Worm (Caenorhabditis elegans) whole organism, L4 larva: Measurements from ENCODE around the gene C18E9.5.
A peak's percentile ranks its signal among the peaks of the same experiment; 100 is the strongest.

ENCODE experiments used
- D1046.2 ChIP-seq: fragments of 200-800 bp; sonication (Bioruptor generic); IDR thresholded peaks from 2 replicates; pipeline ENCODE4 v1.3.6; 2022; ENCODE audit warnings: missing genetic modification characterization, missing compliant biosample characterization
- F26F4.8 ChIP-seq: fragments of 200-800 bp; sonication (Bioruptor generic); conservative IDR thresholded peaks from 2 replicates; pipeline ENCODE4 v1.3.6; 2022; ENCODE audit warnings: missing genetic modification characterization, missing compliant biosample characterization
- F37D6.2 ChIP-seq: sonication (generic microtip); optimal IDR thresholded peaks from 2 replicates; lab custom pipeline; 2016; ENCODE audit warnings: mild to moderate bottlenecking, missing genetic modification characterization, missing compliant biosample characterization
- F49E8.2 ChIP-seq: sonication (generic microtip); optimal IDR thresholded peaks from 2 replicates; lab custom pipeline; 2016; ENCODE audit warnings: missing compliant biosample characterization, mild to moderate bottlenecking, missing genetic modification characterization, borderline replicate concordance
- R02D3.7 ChIP-seq: fragments of 150-350 bp; sonication (generic microtip); optimal IDR thresholded peaks from 3 replicates; lab custom pipeline; 2014; ENCODE audit warnings: missing biosample characterization, missing genetic modification characterization
- T20F7.1 ChIP-seq: fragments of 200-800 bp; sonication (Bioruptor generic); optimal IDR thresholded peaks from 2 replicates; lab custom pipeline; 2018; ENCODE audit warnings: mild to moderate bottlenecking, missing genetic modification characterization, missing compliant biosample characterization
- Y105C5A.15 ChIP-seq: fragments of 200-800 bp; sonication (Bioruptor generic); IDR thresholded peaks from 2 replicates; pipeline ENCODE4 v1.3.6; 2022; ENCODE audit warnings: missing genetic modification characterization, missing compliant biosample characterization
- Y75B8A.6 ChIP-seq: fragments of 200-800 bp; sonication (Bioruptor generic); IDR thresholded peaks from 2 replicates; pipeline ENCODE4 v1.3.6; 2022; ENCODE audit warnings: missing genetic modification reagents, missing genetic modification characterization, missing compliant biosample characterization
- ZK337.2 ChIP-seq: fragments of 200-800 bp; sonication (Bioruptor generic); IDR thresholded peaks from 2 replicates; pipeline ENCODE4 v1.3.6; 2022; ENCODE audit warnings: missing genetic modification reagents, missing genetic modification characterization, missing compliant biosample characterization
- ZK546.5 ChIP-seq, 2 experiments: sonication (generic microtip); optimal IDR thresholded peaks; 2 replicates each; lab custom pipeline; 2017; ENCODE audit warnings: missing biosample characterization in 2 of 2, missing genetic modification characterization in 2 of 2
- arid-1 ChIP-seq: fragments of 200-800 bp; sonication (Bioruptor generic); conservative IDR thresholded peaks from 2 replicates; pipeline ENCODE4 v1.3.6; 2022; ENCODE audit warnings: missing genetic modification reagents, missing genetic modification characterization, missing compliant biosample characterization
- ceh-28 ChIP-seq: fragments of 150-350 bp; optimal IDR thresholded peaks from 2 replicates; lab custom pipeline; 2014; ENCODE audit warnings: missing biosample characterization, missing genetic modification reagents, missing genetic modification characterization
- ceh-32 ChIP-seq: sonication (generic microtip); optimal IDR thresholded peaks from 2 replicates; lab custom pipeline; 2016; ENCODE audit warnings: mild to moderate bottlenecking, missing genetic modification characterization, missing compliant biosample characterization; ENCODE audit not compliant: poor library complexity
- ceh-44 ChIP-seq: fragments of 200-800 bp; sonication (Bioruptor generic); IDR thresholded peaks from 2 replicates; pipeline ENCODE4 v1.3.6; 2022; ENCODE audit warnings: missing genetic modification reagents, missing genetic modification characterization, missing compliant biosample characterization
- daf-19 ChIP-seq: fragments of 200-800 bp; sonication (Bioruptor generic); conservative IDR thresholded peaks from 2 replicates; pipeline ENCODE4 v1.3.6; 2022; ENCODE audit warnings: missing genetic modification characterization, missing compliant biosample characterization
- dmd-6 ChIP-seq: fragments of 200-800 bp; sonication (Bioruptor generic); IDR thresholded peaks from 2 replicates; pipeline ENCODE4 v1.3.6; 2022; ENCODE audit warnings: missing genetic modification reagents, missing genetic modification characterization, missing compliant biosample characterization
- dve-1 ChIP-seq: sonication (generic microtip); optimal IDR thresholded peaks from 2 replicates; lab custom pipeline; 2017; ENCODE audit warnings: antibody characterized with exemption, mild to moderate bottlenecking, missing genetic modification characterization, missing compliant biosample characterization; ENCODE audit not compliant: insufficient read depth
- egl-27 ChIP-seq: sonication (generic microtip); optimal IDR thresholded peaks from 3 replicates; lab custom pipeline; 2017; ENCODE audit warnings: missing biosample characterization, missing genetic modification reagents, missing genetic modification characterization
- egl-43 ChIP-seq: fragments of 200-800 bp; sonication (Bioruptor generic); IDR thresholded peaks from 2 replicates; pipeline ENCODE4 v1.3.6; 2022; ENCODE audit warnings: missing genetic modification reagents, missing genetic modification characterization, missing compliant biosample characterization
- hlh-11 ChIP-seq: fragments of 200-800 bp; sonication (Bioruptor generic); optimal IDR thresholded peaks from 2 replicates; lab custom pipeline; 2018; ENCODE audit warnings: mild to moderate bottlenecking, missing genetic modification characterization, missing compliant biosample characterization
- hlh-30 ChIP-seq: sonication (generic microtip); optimal IDR thresholded peaks from 2 replicates; lab custom pipeline; 2017; ENCODE audit warnings: antibody characterized with exemption, mild to moderate bottlenecking, missing genetic modification characterization, missing compliant biosample characterization; ENCODE audit not compliant: insufficient read depth
- jun-1 ChIP-seq: fragments of 150-350 bp; optimal IDR thresholded peaks from 2 replicates; lab custom pipeline; 2014; ENCODE audit warnings: missing biosample characterization, missing genetic modification reagents, missing genetic modification characterization
- lim-7 ChIP-seq: fragments of 200-800 bp; sonication (Bioruptor generic); IDR thresholded peaks from 2 replicates; pipeline ENCODE4 v1.3.6; 2022; ENCODE audit warnings: missing genetic modification characterization, missing compliant biosample characterization
- lin-13 ChIP-seq: fragments of 150-350 bp; optimal IDR thresholded peaks from 2 replicates; lab custom pipeline; 2014; ENCODE audit warnings: missing biosample characterization, missing genetic modification reagents, missing genetic modification characterization
- lin-15B ChIP-seq: fragments of 150-350 bp; sonication (generic microtip); optimal IDR thresholded peaks from 3 replicates; lab custom pipeline; 2014; ENCODE audit warnings: missing biosample characterization, missing genetic modification characterization
- lin-29 ChIP-seq: fragments of 200-800 bp; sonication (Bioruptor generic); IDR thresholded peaks from 2 replicates; pipeline ENCODE4 v1.3.6; 2022; ENCODE audit warnings: missing genetic modification reagents, missing genetic modification characterization, missing compliant biosample characterization
- madf-5 ChIP-seq, 2 experiments: fragments of 200-800 bp; sonication (Bioruptor generic); IDR thresholded peaks; 2 replicates each; pipeline ENCODE4 v1.3.6; 2022; ENCODE audit warnings: missing compliant biosample characterization in 2 of 2, missing genetic modification characterization in 2 of 2
- madf-9 ChIP-seq: fragments of 200-800 bp; sonication (Bioruptor generic); conservative IDR thresholded peaks from 2 replicates; pipeline ENCODE4 v1.3.6; 2022; ENCODE audit warnings: missing genetic modification reagents, missing genetic modification characterization, missing compliant biosample characterization
- mdt-29 ChIP-seq: fragments of 200-800 bp; sonication (Bioruptor generic); IDR thresholded peaks from 2 replicates; pipeline ENCODE4 v1.3.6; 2022; ENCODE audit warnings: missing genetic modification reagents, missing genetic modification characterization, missing compliant biosample characterization
- mxl-2 ChIP-seq: fragments of 200-800 bp; sonication (Bioruptor generic); conservative IDR thresholded peaks from 2 replicates; pipeline ENCODE4 v1.3.6; 2022; ENCODE audit warnings: missing genetic modification reagents, missing genetic modification characterization, missing compliant biosample characterization
- nhr-10 ChIP-seq: fragments of 150-350 bp; optimal IDR thresholded peaks from 2 replicates; lab custom pipeline; 2014; ENCODE audit warnings: missing biosample characterization, missing genetic modification characterization
- nhr-102 ChIP-seq: sonication (generic microtip); optimal IDR thresholded peaks from 2 replicates; lab custom pipeline; 2016; ENCODE audit warnings: mild to moderate bottlenecking, missing genetic modification characterization, moderate library complexity, missing compliant biosample characterization
- nhr-41 ChIP-seq: fragments of 200-800 bp; sonication (Bioruptor generic); IDR thresholded peaks from 2 replicates; pipeline ENCODE4 v1.3.6; 2022; ENCODE audit warnings: missing genetic modification reagents, missing genetic modification characterization, missing compliant biosample characterization
- nhr-76 ChIP-seq: fragments of 150-350 bp; optimal IDR thresholded peaks from 2 replicates; lab custom pipeline; 2014; ENCODE audit warnings: missing biosample characterization, missing genetic modification characterization
- nhr-77 ChIP-seq: fragments of 150-350 bp; optimal IDR thresholded peaks from 2 replicates; lab custom pipeline; 2014; ENCODE audit warnings: missing biosample characterization, missing genetic modification characterization
- php-3 ChIP-seq: fragments of 200-800 bp; sonication (Bioruptor generic); IDR thresholded peaks from 2 replicates; pipeline ENCODE4 v1.3.6; 2022; ENCODE audit warnings: missing genetic modification reagents, missing genetic modification characterization, missing compliant biosample characterization
- rbr-2 ChIP-seq: sonication (generic microtip); optimal IDR thresholded peaks from 2 replicates; lab custom pipeline; 2016; ENCODE audit warnings: missing genotype, missing genetic modification characterization, missing compliant biosample characterization
- saeg-2 ChIP-seq: fragments of 200-800 bp; sonication (Bioruptor generic); IDR thresholded peaks from 2 replicates; pipeline ENCODE4 v1.3.6; 2022; ENCODE audit warnings: missing genetic modification reagents, missing genetic modification characterization, missing compliant biosample characterization
- set-16 ChIP-seq: fragments of 200-800 bp; sonication (Bioruptor generic); IDR thresholded peaks from 2 replicates; pipeline ENCODE4 v1.3.6; 2022; ENCODE audit warnings: missing genetic modification reagents, missing genetic modification characterization, missing compliant biosample characterization
- snpc-4 ChIP-seq: fragments of 150-350 bp; optimal IDR thresholded peaks from 2 replicates; lab custom pipeline; 2014; ENCODE audit warnings: missing biosample characterization, missing genetic modification characterization
- spr-1 ChIP-seq: sonication (generic microtip); optimal IDR thresholded peaks from 2 replicates; lab custom pipeline; 2016; ENCODE audit warnings: mild to moderate bottlenecking, missing genetic modification characterization, missing compliant biosample characterization
- tag-97 ChIP-seq: fragments of 200-800 bp; sonication (Bioruptor generic); IDR thresholded peaks from 2 replicates; pipeline ENCODE4 v1.3.6; 2022; ENCODE audit warnings: missing genetic modification characterization, missing compliant biosample characterization
- tra-1 ChIP-seq: fragments of 200-800 bp; sonication (Bioruptor generic); IDR thresholded peaks from 2 replicates; pipeline ENCODE4 v1.3.6; 2022; ENCODE audit warnings: missing genetic modification reagents, missing genetic modification characterization, missing compliant biosample characterization
- zag-1 ChIP-seq: fragments of 150-350 bp; optimal IDR thresholded peaks from 2 replicates; lab custom pipeline; 2014; ENCODE audit warnings: missing biosample characterization, missing genetic modification characterization
- zfp-2 ChIP-seq: sonication (generic microtip); optimal IDR thresholded peaks from 2 replicates; lab custom pipeline; 2016; ENCODE audit warnings: mild to moderate bottlenecking, missing genetic modification characterization, missing compliant biosample characterization
- zip-11 ChIP-seq: fragments of 200-800 bp; sonication (Bioruptor generic); IDR thresholded peaks from 2 replicates; pipeline ENCODE4 v1.3.6; 2022; ENCODE audit warnings: missing genetic modification characterization, missing compliant biosample characterization
- zip-2 ChIP-seq: fragments of 150-350 bp; optimal IDR thresholded peaks from 2 replicates; lab custom pipeline; 2014; ENCODE audit warnings: missing biosample characterization, missing genetic modification characterization
- ztf-7 ChIP-seq: fragments of 150-350 bp; optimal IDR thresholded peaks from 2 replicates; lab custom pipeline; 2014; ENCODE audit warnings: missing biosample characterization, missing genetic modification characterization

The C18E9.5 gene

ce11 chrII:8962206-8962605 is 7.6 kb upstream of the C18E9.5 start (continued):
- TF ChIP-seq rbr-2 (tag; lab: Kevin White, UChicago) (no peak), ztf-7 (tag; lab: Kevin White, UChicago) (no peak), zfp-2 (tag; lab: Kevin White, UChicago) (no peak), ZK337.2 (GFP tag; lab: Robert Waterston, UW) (peak; percentile 75), jun-1 (tag; lab: Kevin White, UChicago) (no peak), dmd-6 (GFP tag; lab: Robert Waterston, UW) (no peak), T20F7.1 (GFP tag; lab: Kevin White, UChicago) (no peak), zip-2 (no peak), hlh-30 (peak; percentile 5), nhr-77 (tag; lab: Kevin White, UChicago) (no peak), saeg-2 (GFP tag; lab: Robert Waterston, UW) (no peak), hlh-11 (tag; lab: Kevin White, UChicago) (peak; percentile 13), F26F4.8 (GFP tag; lab: Robert Waterston, UW) (no peak), ceh-32 (no peak), mdt-29 (GFP tag; lab: Robert Waterston, UW) (no peak), lin-13 (GFP tag; lab: Kevin White, UChicago) (no peak), spr-1 (tag; lab: Kevin White, UChicago) (no peak), nhr-76 (tag; lab: Kevin White, UChicago) (no peak)

ce11 chrII:8964049-8964448 is 5.7 kb upstream of the C18E9.5 start, which contains the start of gene sftd-3:
Gene sftd-3, minus strand, starts transcription at chrII:8964149.
- TF ChIP-seq nhr-41 = no peak
- TF ChIP-seq Y105C5A.15 (GFP tag; lab: Robert Waterston, UW) = no peak
- no peak for TF ChIP-seq hlh-11 (tag; lab: Kevin White, UChicago)
- no peak for TF ChIP-seq ztf-7 (tag; lab: Kevin White, UChicago)
- TF ChIP-seq F49E8.2 = no peak
- TF ChIP-seq mdt-29 (GFP tag; lab: Robert Waterston, UW) = no peak
- no peak for TF ChIP-seq php-3 (GFP tag; lab: Robert Waterston, UW)
- TF ChIP-seq D1046.2 (GFP tag; lab: Robert Waterston, UW) = no peak
- no peak for TF ChIP-seq ceh-28 (tag; lab: Kevin White, UChicago)
- no peak for TF ChIP-seq arid-1 (GFP tag; lab: Robert Waterston, UW)

ce11 chrII:8964835-8965234 is 4.9 kb upstream of the C18E9.5 start, which contains the start of the genes ndub-3 and C18E9.2:
Gene ndub-3, minus strand, starts transcription at chrII:8964890.
Gene C18E9.2, plus strand, starts transcription at chrII:8965006.
- no peak for TF ChIP-seq lin-15B (tag; lab: Kevin White, UChicago)
- no peak for TF ChIP-seq F37D6.2
- no peak for TF ChIP-seq mxl-2 (GFP tag; lab: Robert Waterston, UW)
- no peak for TF ChIP-seq ZK546.5 (tag; optimal IDR thresholded peaks at IDR 0.05; lab: Kevin White, UChicago)
- TF ChIP-seq madf-9 (GFP tag; lab: Robert Waterston, UW) = no peak
- no peak for TF ChIP-seq lim-7
- TF ChIP-seq dmd-6 (GFP tag; lab: Robert Waterston, UW) = no peak
- TF ChIP-seq zag-1 = no peak
- TF ChIP-seq R02D3.7 (tag; lab: Kevin White, UChicago) = peak; percentile 78
- TF ChIP-seq tag-97 (GFP tag; lab: Robert Waterston, UW) = no peak
- no peak for TF ChIP-seq daf-19 (GFP tag; lab: Robert Waterston, UW)
- TF ChIP-seq T20F7.1 (GFP tag; lab: Kevin White, UChicago) = no peak
- peak; percentile 32 for TF ChIP-seq hlh-11 (tag; lab: Kevin White, UChicago)
- TF ChIP-seq set-16 (GFP tag; lab: Robert Waterston, UW) = no peak
- no peak for TF ChIP-seq Y75B8A.6 (GFP tag; lab: Robert Waterston, UW)
- TF ChIP-seq spr-1 (tag; lab: Kevin White, UChicago) = no peak
- TF ChIP-seq dve-1 (tag; lab: Kevin White, UChicago) = peak; percentile 22
- no peak for TF ChIP-seq lin-29 (GFP tag; lab: Robert Waterston, UW)
- TF ChIP-seq tra-1 (GFP tag; lab: Robert Waterston, UW) = no peak
- no peak for TF ChIP-seq egl-27
- TF ChIP-seq madf-5 (GFP tag; IDR thresholded peaks at IDR 0.05; lab: Robert Waterston, UW) = no peak
- TF ChIP-seq zip-11 (GFP tag; lab: Robert Waterston, UW) = no peak
- no peak for TF ChIP-seq snpc-4 (tag; lab: Kevin White, UChicago)
- no peak for TF ChIP-seq ceh-32
- TF ChIP-seq nhr-102 (tag; lab: Kevin White, UChicago) = no peak
- TF ChIP-seq egl-43 (GFP tag; lab: Robert Waterston, UW) = no peak
- no peak for TF ChIP-seq F49E8.2
- TF ChIP-seq ceh-44 (GFP tag; lab: Robert Waterston, UW) = no peak
- no peak for TF ChIP-seq nhr-10 (tag; lab: Kevin White, UChicago)
